Worm (Caenorhabditis elegans) whole organism, late embryonic: Measurements from ENCODE around the gene ZK892.6.

Experiments used
- C08G9.2 ChIP-seq: sonication (generic microtip); optimal IDR thresholded peaks from 2 replicates; lab custom pipeline; 2016; ENCODE audit warnings: mild to moderate bottlenecking, missing genetic modification characterization, moderate library complexity, missing compliant biosample characterization
- C38D4.7 ChIP-seq: fragments of 200-800 bp; sonication (Bioruptor generic); optimal IDR thresholded peaks from 2 replicates; lab custom pipeline; 2018; ENCODE audit warnings: mild to moderate bottlenecking, missing genetic modification characterization, moderate library complexity, missing compliant biosample characterization
- ama-1 ChIP-seq: fragments of 150-350 bp; optimal IDR thresholded peaks from 2 replicates; lab custom pipeline; 2014
- ceh-14 ChIP-seq: sonication (generic microtip); optimal IDR thresholded peaks from 2 replicates; lab custom pipeline; 2016; ENCODE audit warnings: missing genotype, missing genetic modification characterization, missing compliant biosample characterization
- ceh-18 ChIP-seq: sonication (generic microtip); optimal IDR thresholded peaks from 2 replicates; lab custom pipeline; 2016; ENCODE audit warnings: missing genetic modification characterization, missing compliant biosample characterization
- ceh-2 ChIP-seq: sonication (generic microtip); optimal IDR thresholded peaks from 2 replicates; lab custom pipeline; 2016; ENCODE audit warnings: missing genotype, missing genetic modification characterization, missing compliant biosample characterization
- ceh-24 ChIP-seq: sonication (generic microtip); optimal IDR thresholded peaks from 2 replicates; lab custom pipeline; 2016; ENCODE audit warnings: mild to moderate bottlenecking, missing genetic modification characterization, missing compliant biosample characterization
- ceh-30 ChIP-seq: fragments of 150-350 bp; optimal IDR thresholded peaks from 2 replicates; lab custom pipeline; 2014; ENCODE audit warnings: missing biosample characterization, missing genetic modification characterization
- ceh-34 ChIP-seq: sonication (generic microtip); optimal IDR thresholded peaks from 2 replicates; lab custom pipeline; 2016; ENCODE audit warnings: mild to moderate bottlenecking, missing genetic modification characterization, missing compliant biosample characterization
- ceh-6 ChIP-seq: fragments of 200-800 bp; sonication (Bioruptor generic); optimal IDR thresholded peaks from 2 replicates; lab custom pipeline; 2018; ENCODE audit warnings: mild to moderate bottlenecking, missing genetic modification characterization, missing compliant biosample characterization
- ceh-9 ChIP-seq: sonication (generic microtip); optimal IDR thresholded peaks from 2 replicates; lab custom pipeline; 2016; ENCODE audit warnings: mild to moderate bottlenecking, missing genetic modification characterization, inconsistent platforms, missing compliant biosample characterization
- elt-2 ChIP-seq: sonication (generic microtip); optimal IDR thresholded peaks from 2 replicates; lab custom pipeline; 2016; ENCODE audit warnings: missing genetic modification reagents, missing genetic modification characterization, missing compliant biosample characterization
- eyg-1 ChIP-seq: sonication (generic microtip); optimal IDR thresholded peaks from 2 replicates; lab custom pipeline; 2016; ENCODE audit warnings: missing genotype, missing genetic modification characterization, missing compliant biosample characterization
- fax-1 ChIP-seq: sonication (generic microtip); optimal IDR thresholded peaks from 2 replicates; lab custom pipeline; 2016; ENCODE audit warnings: missing genotype, missing genetic modification characterization, missing compliant biosample characterization
- fkh-10 ChIP-seq: fragments of 150-350 bp; optimal IDR thresholded peaks from 2 replicates; lab custom pipeline; 2014; ENCODE audit warnings: missing biosample characterization, missing genetic modification reagents, missing genetic modification characterization
- nfya-1 ChIP-seq: sonication (generic microtip); optimal IDR thresholded peaks from 2 replicates; lab custom pipeline; 2017; ENCODE audit warnings: missing genetic modification characterization, mild to moderate bottlenecking, missing compliant biosample characterization, antibody characterized with exemption, moderate library complexity
- npax-4 ChIP-seq: sonication (generic microtip); optimal IDR thresholded peaks from 2 replicates; lab custom pipeline; 2016; ENCODE audit warnings: missing genetic modification characterization, missing compliant biosample characterization
- pag-3 ChIP-seq: sonication (generic microtip); optimal IDR thresholded peaks from 2 replicates; lab custom pipeline; 2016; ENCODE audit warnings: missing compliant biosample characterization, missing genetic modification characterization, borderline replicate concordance
- pax-1 ChIP-seq: fragments of 150-350 bp; optimal IDR thresholded peaks from 2 replicates; lab custom pipeline; 2014; ENCODE audit warnings: missing biosample characterization, missing genetic modification characterization
- pha-2 ChIP-seq: sonication (generic microtip); optimal IDR thresholded peaks from 2 replicates; lab custom pipeline; 2017; ENCODE audit warnings: mild to moderate bottlenecking, missing genetic modification characterization, missing compliant biosample characterization
- pha-4 ChIP-seq: fragments of 150-350 bp; optimal IDR thresholded peaks from 2 replicates; lab custom pipeline; 2018; ENCODE audit warnings: missing biosample characterization, missing genetic modification reagents, missing genetic modification characterization
- pqm-1 ChIP-seq: sonication (generic microtip); optimal IDR thresholded peaks from 2 replicates; lab custom pipeline; 2016; ENCODE audit warnings: missing genetic modification characterization, missing compliant biosample characterization
- rnt-1 ChIP-seq: sonication (generic microtip); optimal IDR thresholded peaks from 2 replicates; lab custom pipeline; 2016; ENCODE audit warnings: missing genetic modification characterization, missing compliant biosample characterization
- sdc-2 ChIP-seq: sonication (generic microtip); optimal IDR thresholded peaks from 2 replicates; lab custom pipeline; 2016; ENCODE audit warnings: missing genotype, missing genetic modification characterization, missing compliant biosample characterization
- sox-2 ChIP-seq: fragments of 200-800 bp; sonication (Bioruptor generic); IDR thresholded peaks from 2 replicates; pipeline ENCODE4 v1.3.6; 2022; ENCODE audit warnings: missing genetic modification reagents, missing genetic modification characterization, missing compliant biosample characterization
- tbx-7 ChIP-seq: sonication (generic microtip); optimal IDR thresholded peaks from 2 replicates; lab custom pipeline; 2016; ENCODE audit warnings: missing genotype, missing genetic modification characterization, missing compliant biosample characterization
- ttx-3 ChIP-seq: sonication (generic microtip); optimal IDR thresholded peaks from 2 replicates; lab custom pipeline; 2016; ENCODE audit warnings: missing genetic modification reagents, missing genetic modification characterization, missing compliant biosample characterization
- unc-3 ChIP-seq, 2 experiments: fragments of 200-800 bp in 1 of 2; sonication (Bioruptor generic) in 1 of 2; sonication (generic microtip) in 1 of 2; conservative IDR thresholded peaks in 1 of 2; optimal IDR thresholded peaks in 1 of 2; 2 replicates each; pipeline versions ENCODE4 v1.3.6 to Lab custom; 2016 to 2022; ENCODE audit warnings: missing compliant biosample characterization in 2 of 2, missing genetic modification characterization in 2 of 2, missing genetic modification reagents in 1 of 2
- unc-42 ChIP-seq: sonication (generic microtip); optimal IDR thresholded peaks from 2 replicates; lab custom pipeline; 2016; ENCODE audit warnings: missing genotype, missing genetic modification characterization, missing compliant biosample characterization
- zip-5 ChIP-seq: sonication (generic microtip); optimal IDR thresholded peaks from 2 replicates; lab custom pipeline; 2016; ENCODE audit warnings: missing genetic modification characterization, missing compliant biosample characterization

ZK892.6 gene

DNA sequence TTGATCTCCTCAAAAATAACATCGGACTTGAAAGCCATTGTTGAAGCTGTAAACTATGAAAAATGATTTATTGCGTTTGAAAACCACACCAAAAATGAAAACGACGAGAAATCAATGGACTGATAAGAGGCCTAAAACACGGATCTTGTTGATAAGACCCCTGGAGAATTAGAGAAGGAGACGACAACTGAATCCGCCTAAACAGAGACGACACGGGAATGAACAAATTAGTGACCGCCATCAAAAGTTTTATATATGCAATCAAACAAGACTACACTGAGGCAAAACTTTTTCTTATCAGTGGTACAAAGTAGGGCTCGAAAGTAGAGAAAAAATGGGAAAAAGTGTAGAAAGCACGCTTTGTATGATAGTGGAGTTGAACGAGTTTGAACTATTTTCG is 21.1 kb upstream of the ZK892.6 start, which contains the start of gene nlt-1:
Gene nlt-1 (minus strand): TSS at position 78 of the 400 bp plus-strand sequence.
- peak; percentile 76 for TF ChIP-seq pqm-1 (tag; lab: Kevin White, UChicago)
- no peak for TF ChIP-seq ceh-24 (tag; lab: Kevin White, UChicago)
- peak; percentile 90 for TF ChIP-seq elt-2 (tag; lab: Kevin White, UChicago)

DNA sequence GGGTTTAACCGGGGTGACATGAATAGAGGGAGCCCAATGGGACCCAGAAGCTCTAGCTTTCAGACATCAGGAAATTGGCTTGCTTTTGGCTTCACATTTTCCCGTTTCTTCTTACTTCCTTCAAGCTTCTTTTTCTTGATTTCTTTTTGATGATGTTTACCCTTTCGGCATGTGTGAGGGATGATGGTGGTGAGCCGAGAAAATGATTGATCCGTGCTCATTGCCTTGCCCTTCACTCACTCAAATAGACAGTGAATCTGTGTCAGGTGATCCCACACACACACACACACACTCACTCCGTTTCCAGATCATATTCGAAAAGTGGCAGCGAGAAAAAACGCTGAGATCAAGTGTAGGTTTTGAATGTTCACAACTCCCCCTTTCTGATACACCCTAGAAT is 14.8 kb upstream of the ZK892.6 start:
- no peak for TF ChIP-seq ceh-2 (tag; lab: Kevin White, UChicago)
- no peak for TF ChIP-seq sdc-2 (tag; lab: Kevin White, UChicago)

DNA sequence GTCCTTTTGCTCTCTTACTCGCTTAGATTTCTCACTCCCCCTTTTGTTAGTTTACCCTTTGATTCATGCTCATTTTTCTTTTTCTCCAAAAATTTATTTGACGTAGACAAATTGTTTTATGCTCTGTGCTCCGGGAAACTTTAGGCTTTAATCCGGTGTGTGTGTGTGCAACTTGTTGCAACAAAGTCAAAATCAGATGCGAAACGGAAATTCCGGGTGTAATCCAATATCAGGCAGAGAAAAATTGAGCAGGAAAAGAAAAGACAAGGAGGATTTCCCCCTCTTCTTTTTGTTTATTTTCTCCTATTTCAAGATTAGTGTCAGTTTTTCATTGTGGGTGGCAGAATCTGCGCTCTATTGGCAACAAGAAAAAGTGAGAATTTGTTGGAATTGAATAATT is 12.5 kb upstream of the ZK892.6 start:
- TF ChIP-seq eyg-1 (tag; lab: Kevin White, UChicago) (no peak), unc-42 (tag; lab: Kevin White, UChicago) (peak; percentile 49)

DNA sequence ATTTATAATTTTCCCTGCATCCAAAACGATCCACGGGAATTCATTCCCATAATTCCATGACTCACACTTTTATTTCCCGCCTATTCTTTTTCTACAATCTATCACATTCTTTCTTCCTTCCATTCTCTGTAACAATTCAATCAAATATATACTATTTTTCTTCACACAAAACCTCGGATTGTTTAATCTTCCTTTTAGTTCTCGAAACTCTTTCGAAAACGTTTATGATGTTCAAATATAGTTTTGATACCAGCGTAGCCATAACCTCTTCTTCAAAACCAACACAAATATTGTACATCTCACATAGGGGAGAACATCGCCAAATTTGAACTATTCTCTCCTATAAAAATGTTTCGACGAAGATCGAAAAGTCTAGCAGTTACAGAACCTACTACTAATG is 10.9 kb upstream of the ZK892.6 start, which contains the start of gene lec-3:
Gene lec-3 (plus strand): TSS at position 301 of the 400 bp plus-strand sequence.
- TF ChIP-seq ceh-30 (no peak), pha-2 (no peak), C08G9.2 (tag; lab: Kevin White, UChicago) (no peak), tbx-7 (tag; lab: Kevin White, UChicago) (no peak), sox-2 (GFP tag; lab: Robert Waterston, UW) (no peak), ttx-3 (no peak), nfya-1 (no peak)

DNA sequence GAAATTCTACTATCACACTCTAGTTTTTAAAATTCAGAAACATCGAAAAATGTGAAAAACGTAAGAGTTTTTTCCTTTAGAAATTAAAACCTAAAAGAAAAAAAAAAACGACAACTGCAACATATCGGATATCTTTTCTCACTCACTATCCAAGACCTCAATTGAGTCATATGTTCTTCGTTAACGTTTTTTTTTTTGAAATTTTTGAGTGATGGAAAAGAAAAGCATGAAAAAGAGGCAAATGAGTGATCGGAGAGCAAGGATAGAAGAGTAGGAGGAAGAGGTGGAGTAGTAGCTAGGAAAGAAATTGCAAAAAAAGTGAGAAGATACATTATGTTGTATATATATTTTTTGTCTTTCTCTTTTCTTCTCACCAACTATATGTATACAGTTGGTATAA is 9.6 kb upstream of the ZK892.6 start:
- TF ChIP-seq unc-3 (GFP tag; conservative IDR thresholded peaks at IDR 0.05; lab: Robert Waterston, UW) (no peak), unc-3 (tag; optimal IDR thresholded peaks at IDR 0.05; lab: Kevin White, UChicago) (no peak), ceh-18 (tag; lab: Kevin White, UChicago) (peak; percentile 11)

DNA sequence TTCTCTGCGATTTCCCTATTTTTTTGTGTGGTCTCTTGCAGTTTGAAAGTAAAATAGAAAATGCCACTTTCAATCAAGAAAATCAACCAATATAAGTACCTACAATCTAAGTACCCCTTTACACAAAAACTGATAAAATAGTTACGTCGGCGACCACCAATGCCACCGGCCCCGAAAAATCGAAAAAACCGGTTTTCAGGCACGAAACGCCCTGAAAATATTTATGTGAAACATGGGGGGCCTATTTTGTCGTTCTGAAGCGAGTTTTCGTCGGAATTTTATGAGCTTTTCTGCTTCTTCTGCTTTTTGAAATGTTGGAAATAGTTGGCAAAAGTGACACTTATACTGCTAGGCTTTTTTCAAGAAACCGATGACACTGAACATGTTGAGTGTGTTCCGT is 8.7 kb upstream of the ZK892.6 start:
- no peak for TF ChIP-seq ceh-30
- TF ChIP-seq ceh-18 (tag; lab: Kevin White, UChicago): no peak
- no peak for TF ChIP-seq fax-1 (tag; lab: Kevin White, UChicago)
- TF ChIP-seq ceh-14 (tag; lab: Kevin White, UChicago): no peak
- TF ChIP-seq ceh-9 (tag; lab: Kevin White, UChicago): no peak
- no peak for TF ChIP-seq fkh-10 (GFP tag; lab: Kevin White, UChicago)
- TF ChIP-seq ceh-6: no peak
- no peak for TF ChIP-seq pax-1
- TF ChIP-seq npax-4 (tag; lab: Kevin White, UChicago): no peak
- TF ChIP-seq ama-1 (lab: Kevin White, UChicago): no peak
- no peak for TF ChIP-seq ceh-34 (tag; lab: Kevin White, UChicago)
- no peak for TF ChIP-seq pag-3
- TF ChIP-seq pha-4 (tag; lab: Kevin White, UChicago): no peak
- TF ChIP-seq unc-42 (tag; lab: Kevin White, UChicago): no peak
- no peak for TF ChIP-seq zip-5 (tag; lab: Kevin White, UChicago)
- TF ChIP-seq C38D4.7 (GFP tag; lab: Kevin White, UChicago): no peak
- TF ChIP-seq rnt-1 (tag; lab: Kevin White, UChicago): no peak
- TF ChIP-seq, all 69 proteins: peak for 0
